Fruit fly (Drosophila melanogaster): ENCODE data around the gene CG16711.
A peak's percentile ranks its signal among the peaks of the same experiment; 100 is the strongest.

The CG16711 gene

dm6 chr3L:9744060-9744549, 40.0 kb downstream of the CG16711 start (continued):
- TF ChIP-seq CG9727 (GFP tag; optimal IDR thresholded peaks at IDR 0.05) (peak; percentile 81), CG12155 (GFP tag; optimal IDR thresholded peaks at IDR 0.05) (peak; percentile 48), crc (GFP tag; optimal IDR thresholded peaks at IDR 0.05) (no peak), Antp (GFP tag; optimal IDR thresholded peaks at IDR 0.05) (peak; percentile 80), dan (GFP tag; IDR thresholded peaks at IDR 0.05) (no peak), H2.0 (GFP tag; IDR thresholded peaks at IDR 0.05) (peak; percentile 67), HmgZ (tag; optimal IDR thresholded peaks at IDR 0.05) (peak; percentile 51), peb (GFP tag; IDR thresholded peaks at IDR 0.05) (peak; percentile 83), al (GFP tag; IDR thresholded peaks at IDR 0.05) (peak; percentile 79), fu2 (GFP tag; optimal IDR thresholded peaks at IDR 0.05) (peak; percentile 5), YL-1 (GFP tag; optimal IDR thresholded peaks at IDR 0.05) (peak; percentile 12), fd64A (GFP tag; optimal IDR thresholded peaks at IDR 0.05) (peak; percentile 79), CG11696 (GFP tag; IDR thresholded peaks at IDR 0.05) (peak; percentile 72), Fer2 (tag; optimal IDR thresholded peaks at IDR 0.05) (peak; percentile 25), CG2712 (tag; optimal IDR thresholded peaks at IDR 0.05) (peak; percentile 95), gt (GFP tag; IDR thresholded peaks at IDR 0.05) (no peak), zfh2 (GFP tag; optimal IDR thresholded peaks at IDR 0.05) (peak; percentile 45), Atf-2 (GFP tag; optimal IDR thresholded peaks at IDR 0.05) (peak; percentile 57), Opbp (GFP tag; IDR thresholded peaks at IDR 0.05; ENCODE audit: partially characterized antibody) (no peak), salm (tag; optimal IDR thresholded peaks at IDR 0.05) (peak; percentile 84), Aef1 (GFP tag; IDR thresholded peaks at IDR 0.05) (peak; percentile 81), CG6689 (GFP tag; IDR thresholded peaks at IDR 0.05) (peak; percentile 95), CG17328 (GFP tag; IDR thresholded peaks at IDR 0.05) (peak; percentile 79), grn (GFP tag; optimal IDR thresholded peaks at IDR 0.05) (no peak), croc (GFP tag; conservative IDR thresholded peaks at IDR 0.05) (peak; percentile 92), CG34422 (GFP tag; IDR thresholded peaks at IDR 0.05) (peak; percentile 90), dpn (GFP tag; optimal IDR thresholded peaks at IDR 0.05) (peak; percentile 75 to 76), CG10274 (GFP tag; optimal IDR thresholded peaks at IDR 0.05) (peak; percentile 61), Doc3 (GFP tag; IDR thresholded peaks at IDR 0.05; ENCODE audit: partially characterized antibody) (no peak), shn (GFP tag; optimal IDR thresholded peaks at IDR 0.05) (peak; percentile 38), CG6272 (GFP tag; IDR thresholded peaks at IDR 0.05) (peak; percentile 70), CG32772 (GFP tag; IDR thresholded peaks at IDR 0.05) (peak; percentile 84), zfh1 (GFP tag; IDR thresholded peaks at IDR 0.05) (peak; percentile 85), CG18011 (GFP tag; optimal IDR thresholded peaks at IDR 0.05) (peak; percentile 24), ind (GFP tag; optimal IDR thresholded peaks at IDR 0.05) (peak; percentile 94), Chrac-16 (GFP tag; optimal IDR thresholded peaks at IDR 0.05) (peak; percentile 57), Med (GFP tag) (peak; percentile 91), Neu2 (GFP tag; optimal IDR thresholded peaks at IDR 0.05; ENCODE audit: borderline replicate concordance) (no peak), caup (GFP tag; optimal IDR thresholded peaks at IDR 0.05; ENCODE audit: severe bottlenecking) (peak; percentile 68), ken (GFP tag; IDR thresholded peaks at IDR 0.05) (peak; percentile 81), Kr (GFP tag; optimal IDR thresholded peaks at IDR 0.05) (no peak), E2f1 (GFP tag; IDR thresholded peaks at IDR 0.05) (peak; percentile 92), nmo (GFP tag; optimal IDR thresholded peaks at IDR 0.05) (peak; percentile 86), wdn (GFP tag; IDR thresholded peaks at IDR 0.05) (peak; percentile 63), CG17359 (tag; optimal IDR thresholded peaks at IDR 0.05) (peak; percentile 88), CG18262 (tag; optimal IDR thresholded peaks at IDR 0.05) (peak; percentile 96), CG10654 (GFP tag; optimal IDR thresholded peaks at IDR 0.05) (peak; percentile 90), org-1 (GFP tag; optimal IDR thresholded peaks at IDR 0.05) (peak; percentile 83), en (GFP tag; optimal IDR thresholded peaks at IDR 0.05) (peak; percentile 76), Doc2 (GFP tag; IDR thresholded peaks at IDR 0.05) (peak; percentile 11; the same call in 1 of the 2 replicates), dati (GFP tag; IDR thresholded peaks at IDR 0.05) (no peak), tup (GFP tag; optimal IDR thresholded peaks at IDR 0.05) (no peak)

Data from whole organism, embryonic.